Worm (Caenorhabditis elegans) whole organism, L1 larva: ENCODE data around the gene C25A8.1.

ENCODE experiments used
- egl-27 ChIP-seq, 2 experiments: fragments of 150-350 bp in 1 of 2; sonication (generic microtip); optimal IDR thresholded peaks; 3 replicates each; lab custom pipeline; 2017 to 2018; ENCODE audit warnings: missing biosample characterization in 2 of 2, missing genetic modification characterization in 2 of 2, missing genetic modification reagents in 2 of 2
- lin-39 ChIP-seq: fragments of 150-350 bp; optimal IDR thresholded peaks from 2 replicates; lab custom pipeline; 2014; ENCODE audit warnings: missing biosample characterization, missing genetic modification reagents, missing genetic modification characterization
- lsy-2 ChIP-seq, 2 experiments: fragments of 150-350 bp; optimal IDR thresholded peaks; 2 replicates each; lab custom pipeline; 2014; ENCODE audit warnings: missing biosample characterization in 2 of 2, missing genetic modification characterization in 2 of 2
- mdl-1 ChIP-seq, 2 experiments: fragments of 150-350 bp; optimal IDR thresholded peaks; 2 replicates each; lab custom pipeline; 2014 to 2017; ENCODE audit warnings: missing biosample characterization in 2 of 2, missing genetic modification characterization in 2 of 2, inconsistent platforms in 1 of 2
- nhr-11 ChIP-seq: fragments of 150-350 bp; optimal IDR thresholded peaks from 2 replicates; lab custom pipeline; 2014; ENCODE audit warnings: missing biosample characterization, missing genetic modification characterization
- nhr-28 ChIP-seq: fragments of 150-350 bp; optimal IDR thresholded peaks from 2 replicates; lab custom pipeline; 2014; ENCODE audit warnings: missing biosample characterization, missing genetic modification characterization
- skn-1 ChIP-seq: fragments of 150-350 bp; optimal IDR thresholded peaks from 2 replicates; lab custom pipeline; 2014; ENCODE audit warnings: missing biosample characterization, missing genetic modification characterization
- snpc-4 ChIP-seq: fragments of 150-350 bp; optimal IDR thresholded peaks from 2 replicates; lab custom pipeline; 2014; ENCODE audit warnings: missing biosample characterization, missing genetic modification characterization

- TF ChIP-seq nhr-11 (tag; lab: Kevin White, UChicago) (no peak), skn-1 (tag; lab: Kevin White, UChicago) (no peak), lsy-2 (tag; optimal IDR thresholded peaks at IDR 0.05; lab: Kevin White, UChicago) (no peak), lin-39 (tag; lab: Kevin White, UChicago) (no peak), mdl-1 (tag; optimal IDR thresholded peaks at IDR 0.05; lab: Kevin White, UChicago) (no peak), nhr-28 (tag; lab: Kevin White, UChicago) (no peak), snpc-4 (tag; lab: Kevin White, UChicago) (no peak), egl-27 (tag; optimal IDR thresholded peaks at IDR 0.05; lab: Kevin White, UChicago) (no peak)
Observed at ce11 chrIV:7022227-7022626, 11.3 kb downstream of the C25A8.1 start.
